Fruit fly (Drosophila melanogaster) whole organism, embryonic: ENCODE data around the gene Kr-h1.

ENCODE experiments used
- Adf1 ChIP-seq: fragments of 200-800 bp; sonication (Bioruptor generic); IDR thresholded peaks from 2 replicates; pipeline ENCODE4 v1.3.6; 2022; ENCODE audit warnings: missing biosample characterization, missing genetic modification characterization
- Bgb ChIP-seq: fragments of 200-800 bp; sonication (Bioruptor generic); IDR thresholded peaks from 2 replicates; pipeline ENCODE4 v1.3.6; 2022; ENCODE audit warnings: missing biosample characterization, missing genetic modification characterization; ENCODE audit not compliant: partially characterized antibody
- Blimp-1 ChIP-seq: fragments of 200-800 bp; sonication (Bioruptor generic); optimal IDR thresholded peaks from 3 replicates; lab custom pipeline; 2018; ENCODE audit warnings: missing biosample characterization, missing genetic modification characterization, mild to moderate bottlenecking, moderate library complexity, missing genetic modification reagents
- CG10147 ChIP-seq: fragments of 200-800 bp; sonication (Bioruptor generic); optimal IDR thresholded peaks from 2 replicates; lab custom pipeline; 2019; ENCODE audit warnings: missing biosample characterization, mild to moderate bottlenecking, missing genetic modification characterization, moderate library complexity
- CG10267 ChIP-seq: fragments of 200-800 bp; sonication (Bioruptor generic); optimal IDR thresholded peaks from 2 replicates; lab custom pipeline; 2018; ENCODE audit warnings: missing biosample characterization, mild to moderate bottlenecking, missing genetic modification characterization, moderate library complexity
- CG10543 ChIP-seq: fragments of 200-800 bp; sonication (Bioruptor generic); optimal IDR thresholded peaks from 3 replicates; lab custom pipeline; 2017; ENCODE audit warnings: missing biosample characterization, mild to moderate bottlenecking, missing genetic modification characterization, moderate library complexity
- CG10565 ChIP-seq: fragments of 200-800 bp; sonication (Bioruptor generic); optimal IDR thresholded peaks from 3 replicates; lab custom pipeline; 2016; ENCODE audit warnings: missing biosample characterization, mild to moderate bottlenecking, missing genetic modification characterization
- CG10959 ChIP-seq: fragments of 200-800 bp; sonication (Bioruptor generic); IDR thresholded peaks from 2 replicates; pipeline ENCODE4 v1.3.6; 2022; ENCODE audit warnings: missing biosample characterization, missing genetic modification characterization
- CG11560 ChIP-seq: fragments of 200-800 bp; sonication (Bioruptor generic); IDR thresholded peaks from 3 replicates; pipeline ENCODE4 v1.3.6; 2022; ENCODE audit warnings: missing biosample characterization, missing genetic modification characterization
- CG12769 ChIP-seq: fragments of 200-800 bp; sonication (Bioruptor generic); optimal IDR thresholded peaks from 2 replicates; lab custom pipeline; 2019; ENCODE audit warnings: missing biosample characterization, mild to moderate bottlenecking, missing genetic modification characterization, moderate library complexity
- CG15269 ChIP-seq: fragments of 200-800 bp; sonication (Bioruptor generic); optimal IDR thresholded peaks from 2 replicates; lab custom pipeline; 2018; ENCODE audit warnings: missing biosample characterization, mild to moderate bottlenecking, missing genetic modification characterization, moderate library complexity
- CG15696 ChIP-seq: fragments of 200-800 bp; sonication (Bioruptor generic); optimal IDR thresholded peaks from 2 replicates; lab custom pipeline; 2019; ENCODE audit warnings: missing biosample characterization, mild to moderate bottlenecking, missing genetic modification characterization, moderate library complexity
- CG1647 ChIP-seq: fragments of 200-800 bp; sonication (Bioruptor generic); optimal IDR thresholded peaks from 3 replicates; lab custom pipeline; 2016; ENCODE audit warnings: missing biosample characterization, missing genetic modification characterization
- CG18599 ChIP-seq: fragments of 200-800 bp; sonication (Bioruptor generic); optimal IDR thresholded peaks from 3 replicates; lab custom pipeline; 2017; ENCODE audit warnings: missing biosample characterization, missing genetic modification characterization, mild to moderate bottlenecking, moderate library complexity, missing genetic modification reagents
- CG2202 ChIP-seq: fragments of 200-800 bp; sonication (Bioruptor generic); optimal IDR thresholded peaks from 2 replicates; lab custom pipeline; 2018; ENCODE audit warnings: missing biosample characterization, mild to moderate bottlenecking, missing genetic modification characterization
- CG3065 ChIP-seq: fragments of 200-800 bp; sonication (Bioruptor generic); optimal IDR thresholded peaks from 2 replicates; lab custom pipeline; 2016; ENCODE audit warnings: missing biosample characterization, missing genetic modification characterization
- CG3163 ChIP-seq: fragments of 200-800 bp; sonication (Bioruptor generic); optimal IDR thresholded peaks from 3 replicates; lab custom pipeline; 2016; ENCODE audit warnings: missing biosample characterization, missing genetic modification characterization
- CG3407 ChIP-seq: fragments of 200-800 bp; sonication (Bioruptor generic); optimal IDR thresholded peaks from 2 replicates; lab custom pipeline; 2018; ENCODE audit warnings: missing biosample characterization, mild to moderate bottlenecking, missing genetic modification characterization
- CG34376 ChIP-seq: fragments of 200-800 bp; sonication (Bioruptor generic); optimal IDR thresholded peaks from 2 replicates; lab custom pipeline; 2018; ENCODE audit warnings: missing biosample characterization, mild to moderate bottlenecking, missing genetic modification characterization
- CG6683 ChIP-seq: fragments of 200-800 bp; sonication (Bioruptor generic); optimal IDR thresholded peaks from 2 replicates; lab custom pipeline; 2017; ENCODE audit warnings: missing biosample characterization, mild to moderate bottlenecking, missing genetic modification characterization, missing genetic modification reagents
- CG7372 ChIP-seq: fragments of 200-800 bp; sonication (Bioruptor generic); IDR thresholded peaks from 2 replicates; pipeline ENCODE4 v1.3.6; 2022; ENCODE audit warnings: missing biosample characterization, missing genetic modification characterization
- CG7928 ChIP-seq: fragments of 200-800 bp; sonication (Bioruptor generic); optimal IDR thresholded peaks from 2 replicates; lab custom pipeline; 2017; ENCODE audit warnings: missing biosample characterization, mild to moderate bottlenecking, missing genetic modification characterization
- CG8281 ChIP-seq: fragments of 200-800 bp; sonication (Bioruptor generic); optimal IDR thresholded peaks from 2 replicates; lab custom pipeline; 2018; ENCODE audit warnings: missing biosample characterization, mild to moderate bottlenecking, missing genetic modification characterization, moderate library complexity
- CG8944 ChIP-seq: fragments of 200-800 bp; sonication (Bioruptor generic); optimal IDR thresholded peaks from 3 replicates; lab custom pipeline; 2016; ENCODE audit warnings: missing biosample characterization, missing genetic modification characterization
- CG9876 ChIP-seq: fragments of 200-800 bp; sonication (Bioruptor generic); optimal IDR thresholded peaks from 2 replicates; lab custom pipeline; 2016; ENCODE audit warnings: missing biosample characterization, missing genetic modification characterization
- CG9932 ChIP-seq: fragments of 200-800 bp; sonication (Bioruptor generic); IDR thresholded peaks from 2 replicates; pipeline ENCODE4 v1.3.6; 2022; ENCODE audit warnings: missing biosample characterization, missing genetic modification characterization
- CrebB ChIP-seq: fragments of 200-800 bp; sonication (Bioruptor generic); optimal IDR thresholded peaks from 3 replicates; lab custom pipeline; 2018; ENCODE audit warnings: missing biosample characterization, mild to moderate bottlenecking, missing genetic modification characterization
- Dp ChIP-seq: fragments of 200-800 bp; sonication (Bioruptor generic); optimal IDR thresholded peaks from 2 replicates; lab custom pipeline; 2018; ENCODE audit warnings: missing biosample characterization, mild to moderate bottlenecking, missing genetic modification characterization, moderate library complexity
- ERR ChIP-seq: fragments of 200-800 bp; sonication (Bioruptor generic); optimal IDR thresholded peaks from 2 replicates; lab custom pipeline; 2016; ENCODE audit warnings: missing biosample characterization, missing genetic modification characterization
- HLH54F ChIP-seq: fragments of 200-800 bp; sonication (Bioruptor generic); optimal IDR thresholded peaks from 3 replicates; lab custom pipeline; 2016; ENCODE audit warnings: missing biosample characterization, missing genetic modification characterization
- Hr78 ChIP-seq, 2 experiments: fragments of 200-800 bp in 1 of 2; fragments of >200 bp in 1 of 2; sonication (Bioruptor generic) in 1 of 2; optimal IDR thresholded peaks; 2 replicates each; lab custom pipeline; 2017 to 2019; ENCODE audit warnings: missing biosample characterization in 2 of 2, missing genetic modification characterization in 2 of 2, mild to moderate bottlenecking in 1 of 2, moderate library complexity in 1 of 2
- Mes4 ChIP-seq: fragments of 200-800 bp; sonication (Bioruptor generic); optimal IDR thresholded peaks from 2 replicates; lab custom pipeline; 2016; ENCODE audit warnings: missing biosample characterization, missing genetic modification characterization
- Ravus ChIP-seq: fragments of 200-800 bp; sonication (Bioruptor generic); IDR thresholded peaks from 2 replicates; pipeline ENCODE4 v1.3.6; 2022; ENCODE audit warnings: missing biosample characterization, missing genetic modification characterization
- Xbp1 ChIP-seq: fragments of 200-800 bp; sonication (Bioruptor generic); optimal IDR thresholded peaks from 3 replicates; lab custom pipeline; 2016; ENCODE audit warnings: missing biosample characterization, mild to moderate bottlenecking, missing genetic modification characterization
- btn ChIP-seq: fragments of 200-800 bp; sonication (Bioruptor generic); optimal IDR thresholded peaks from 2 replicates; lab custom pipeline; 2016; ENCODE audit warnings: missing biosample characterization, missing genetic modification characterization
- cad ChIP-seq: fragments of >200 bp; optimal IDR thresholded peaks from 2 replicates; lab custom pipeline; 2017; ENCODE audit warnings: missing biosample characterization, missing genetic modification characterization
- cas ChIP-seq: fragments of 200-800 bp; sonication (Bioruptor generic); IDR thresholded peaks from 2 replicates; pipeline ENCODE4 v1.3.6; 2022; ENCODE audit warnings: missing biosample characterization, missing genetic modification characterization
- emc ChIP-seq: fragments of 200-800 bp; sonication (Bioruptor generic); optimal IDR thresholded peaks from 2 replicates; lab custom pipeline; 2016; ENCODE audit warnings: missing biosample characterization, missing genetic modification characterization
- fd64A ChIP-seq: fragments of 200-800 bp; sonication (Bioruptor generic); optimal IDR thresholded peaks from 3 replicates; lab custom pipeline; 2018; ENCODE audit warnings: missing biosample characterization, mild to moderate bottlenecking, missing genetic modification characterization
- fu2 ChIP-seq: fragments of 200-800 bp; sonication (Bioruptor generic); optimal IDR thresholded peaks from 2 replicates; lab custom pipeline; 2016; ENCODE audit warnings: missing biosample characterization, missing genetic modification characterization
- hbn ChIP-seq: fragments of 200-800 bp; sonication (Bioruptor generic); IDR thresholded peaks from 2 replicates; pipeline ENCODE4 v1.3.6; 2022; ENCODE audit warnings: missing biosample characterization, missing genetic modification characterization; ENCODE audit not compliant: partially characterized antibody
- her ChIP-seq: fragments of 200-800 bp; sonication (Bioruptor generic); optimal IDR thresholded peaks from 2 replicates; lab custom pipeline; 2016; ENCODE audit warnings: missing biosample characterization, missing genetic modification characterization
- hkb ChIP-seq, 2 experiments: fragments of 200-800 bp in 1 of 2; fragments of >200 bp in 1 of 2; sonication (Bioruptor generic) in 1 of 2; IDR thresholded peaks in 1 of 2; optimal IDR thresholded peaks in 1 of 2; 2 replicates each; pipeline versions ENCODE4 v1.3.6 to Lab custom; 2017 to 2022; ENCODE audit warnings: missing biosample characterization in 1 of 2, missing genetic modification characterization in 1 of 2
- inv ChIP-seq: fragments of 200-800 bp; sonication (Bioruptor generic); IDR thresholded peaks from 2 replicates; pipeline ENCODE4 v1.3.6; 2022; ENCODE audit warnings: missing biosample characterization, missing genetic modification characterization; ENCODE audit not compliant: partially characterized antibody
- rib ChIP-seq: fragments of 200-800 bp; sonication (Bioruptor generic); IDR thresholded peaks from 2 replicates; pipeline ENCODE4 v1.3.6; 2022; ENCODE audit warnings: missing biosample characterization, missing genetic modification characterization
- ro ChIP-seq: fragments of 200-800 bp; sonication (Bioruptor generic); IDR thresholded peaks from 2 replicates; pipeline ENCODE4 v1.3.6; 2022; ENCODE audit warnings: missing biosample characterization, missing genetic modification characterization
- sd ChIP-seq: fragments of 200-800 bp; sonication (Bioruptor generic); optimal IDR thresholded peaks from 3 replicates; lab custom pipeline; 2018; ENCODE audit warnings: missing biosample characterization, mild to moderate bottlenecking, missing genetic modification characterization, moderate library complexity
- sqz ChIP-seq: fragments of 200-800 bp; sonication (Bioruptor generic); optimal IDR thresholded peaks from 3 replicates; lab custom pipeline; 2018; ENCODE audit warnings: missing biosample characterization, mild to moderate bottlenecking, missing genetic modification characterization
- zen ChIP-seq: fragments of 200-800 bp; sonication (Bioruptor generic); optimal IDR thresholded peaks from 3 replicates; lab custom pipeline; 2018; ENCODE audit warnings: missing biosample characterization, mild to moderate bottlenecking, missing genetic modification characterization, moderate library complexity
- zf30C ChIP-seq: fragments of 200-800 bp; sonication (Bioruptor generic); optimal IDR thresholded peaks from 3 replicates; lab custom pipeline; 2018; ENCODE audit warnings: missing biosample characterization, mild to moderate bottlenecking, missing genetic modification characterization

Kr-h1 gene

dm6 chr2L:6037830-6038229 lies 44.6 kb upstream of the Kr-h1 start, which contains the start of the genes CG9117 and CG31643 (continued):
- TF ChIP-seq CG3407 (no peak), her (GFP tag; lab: Kevin White, UChicago) (no peak), CG11560 (tag; lab: Robert Waterston, UW) (no peak), CG10959 (GFP tag; lab: Robert Waterston, UW) (no peak), inv (no peak), CG7928 (peak; percentile 23), CG8944 (GFP tag; lab: Kevin White, UChicago) (peak; percentile 54), HLH54F (GFP tag; lab: Kevin White, UChicago) (peak; percentile 47), Adf1 (no peak), CG10147 (peak; percentile 21), Hr78 (GFP tag; optimal IDR thresholded peaks at IDR 0.05; lab: Kevin White, UChicago) (no peak), ro (GFP tag; lab: Robert Waterston, UW) (no peak), Blimp-1 (GFP tag; lab: Kevin White, UChicago) (no peak), CG34376 (peak; percentile 59), Bgb (GFP tag; lab: Robert Waterston, UW) (no peak), CG7372 (GFP tag; lab: Robert Waterston, UW) (no peak), zen (tag; lab: Kevin White, UChicago) (peak; percentile 26), ERR (GFP tag; lab: Kevin White, UChicago) (no peak), hkb (optimal IDR thresholded peaks at IDR 0.05; lab: Kevin White, UChicago) (no peak), hkb (GFP tag; IDR thresholded peaks at IDR 0.05; lab: Robert Waterston, UW) (peak; percentile 45; the same call in 1 of the 2 replicates), CG10543 (GFP tag; lab: Kevin White, UChicago) (no peak), CG15269 (tag; lab: Kevin White, UChicago) (no peak), CG8281 (tag; lab: Kevin White, UChicago) (no peak), CG10565 (GFP tag; lab: Kevin White, UChicago) (no peak), fd64A (GFP tag; lab: Kevin White, UChicago) (no peak), Dp (GFP tag; lab: Kevin White, UChicago) (no peak), emc (GFP tag; lab: Kevin White, UChicago) (no peak), CG6683 (GFP tag; lab: Kevin White, UChicago) (peak; percentile 29), btn (GFP tag; lab: Kevin White, UChicago) (no peak), sqz (no peak), CG10267 (peak; percentile 57), CG18599 (no peak), Mes4 (GFP tag; lab: Kevin White, UChicago) (peak; percentile 30), CrebB (tag; lab: Kevin White, UChicago) (peak; percentile 35), CG9932 (peak; percentile 60), cas (no peak), CG9876 (GFP tag; lab: Kevin White, UChicago) (no peak), cad (GFP tag; lab: Kevin White, UChicago) (no peak), Xbp1 (GFP tag; lab: Kevin White, UChicago) (peak; percentile 68), sd (tag; lab: Kevin White, UChicago) (no peak), CG3065 (GFP tag; lab: Kevin White, UChicago) (no peak), CG1647 (GFP tag; lab: Kevin White, UChicago) (no peak), hbn (GFP tag; lab: Robert Waterston, UW) (peak; percentile 34; the same call in 1 of the 2 replicates), CG3163 (GFP tag; lab: Kevin White, UChicago) (no peak), CG15696 (peak; percentile 32), CG2202 (tag; lab: Kevin White, UChicago) (no peak), zf30C (GFP tag; lab: Kevin White, UChicago) (no peak), fu2 (GFP tag; lab: Kevin White, UChicago) (peak; percentile 59), CG12769 (tag; lab: Kevin White, UChicago) (no peak), rib (GFP tag; lab: Robert Waterston, UW) (no peak), Ravus (no peak)
